Fruit fly (Drosophila melanogaster) whole organism, embryonic: ENCODE data around the gene CG42847.

Experiments used
- Atf-2 ChIP-seq: fragments of 200-800 bp; sonication (Bioruptor generic); optimal IDR thresholded peaks from 2 replicates; lab custom pipeline; 2016; ENCODE audit warnings: missing biosample characterization, missing genetic modification characterization
- Atf6 ChIP-seq: fragments of 200-800 bp; sonication (Bioruptor generic); IDR thresholded peaks from 2 replicates; pipeline ENCODE4 v1.3.6; 2022; ENCODE audit warnings: missing biosample characterization, missing genetic modification characterization
- CG10147 ChIP-seq: fragments of 200-800 bp; sonication (Bioruptor generic); optimal IDR thresholded peaks from 2 replicates; lab custom pipeline; 2019; ENCODE audit warnings: missing biosample characterization, mild to moderate bottlenecking, missing genetic modification characterization, moderate library complexity
- CG11247 ChIP-seq: fragments of 200-800 bp; sonication (Bioruptor generic); IDR thresholded peaks from 2 replicates; pipeline ENCODE4 v1.3.6; 2022; ENCODE audit warnings: missing biosample characterization, missing genetic modification characterization
- CG11504 ChIP-seq: fragments of 200-800 bp; sonication (Bioruptor generic); optimal IDR thresholded peaks from 3 replicates; lab custom pipeline; 2019; ENCODE audit warnings: missing biosample characterization, mild to moderate bottlenecking, missing genetic modification characterization, moderate library complexity
- CG11560 ChIP-seq: fragments of 200-800 bp; sonication (Bioruptor generic); IDR thresholded peaks from 3 replicates; pipeline ENCODE4 v1.3.6; 2022; ENCODE audit warnings: missing biosample characterization, missing genetic modification characterization
- CG11696 ChIP-seq: fragments of 200-800 bp; sonication (Bioruptor generic); IDR thresholded peaks from 2 replicates; pipeline ENCODE4 v1.3.6; 2022; ENCODE audit warnings: missing biosample characterization, missing genetic modification characterization
- CG12219 ChIP-seq: fragments of 200-800 bp; sonication (Bioruptor generic); optimal IDR thresholded peaks from 3 replicates; lab custom pipeline; 2018; ENCODE audit warnings: missing biosample characterization, mild to moderate bottlenecking, missing genetic modification characterization
- CG12236 ChIP-seq: fragments of 200-800 bp; sonication (Bioruptor generic); optimal IDR thresholded peaks from 2 replicates; lab custom pipeline; 2016; ENCODE audit warnings: missing biosample characterization, missing genetic modification characterization
- CG13424 ChIP-seq: fragments of 200-800 bp; sonication (Bioruptor generic); optimal IDR thresholded peaks from 2 replicates; lab custom pipeline; 2019; ENCODE audit warnings: missing biosample characterization, mild to moderate bottlenecking, missing genetic modification characterization, moderate library complexity
- CG14667 ChIP-seq: fragments of 200-800 bp; sonication (Bioruptor generic); IDR thresholded peaks from 2 replicates; pipeline ENCODE4 v1.3.6; 2022; ENCODE audit warnings: missing biosample characterization, missing genetic modification characterization
- CG16863 ChIP-seq: fragments of 200-800 bp; sonication (Bioruptor generic); optimal IDR thresholded peaks from 3 replicates; lab custom pipeline; 2016; ENCODE audit warnings: missing biosample characterization, missing genetic modification characterization
- CG17385 ChIP-seq: fragments of 200-800 bp; sonication (Bioruptor generic); optimal IDR thresholded peaks from 3 replicates; lab custom pipeline; 2018; ENCODE audit warnings: missing biosample characterization, mild to moderate bottlenecking, missing genetic modification characterization
- CG18599 ChIP-seq: fragments of 200-800 bp; sonication (Bioruptor generic); optimal IDR thresholded peaks from 3 replicates; lab custom pipeline; 2017; ENCODE audit warnings: missing biosample characterization, missing genetic modification characterization, mild to moderate bottlenecking, moderate library complexity, missing genetic modification reagents
- CG2120 ChIP-seq: fragments of 200-800 bp; sonication (Bioruptor generic); optimal IDR thresholded peaks from 3 replicates; lab custom pipeline; 2016; ENCODE audit warnings: missing biosample characterization, missing genetic modification characterization
- CG2712 ChIP-seq: fragments of 200-800 bp; optimal IDR thresholded peaks from 3 replicates; lab custom pipeline; 2019; ENCODE audit warnings: missing biosample characterization, mild to moderate bottlenecking, missing genetic modification characterization, moderate library complexity
- CG3065 ChIP-seq: fragments of 200-800 bp; sonication (Bioruptor generic); optimal IDR thresholded peaks from 2 replicates; lab custom pipeline; 2016; ENCODE audit warnings: missing biosample characterization, missing genetic modification characterization
- CG31388 ChIP-seq: fragments of 200-800 bp; sonication (Bioruptor generic); optimal IDR thresholded peaks from 2 replicates; lab custom pipeline; 2016; ENCODE audit warnings: missing biosample characterization, missing genetic modification characterization
- CG42726 ChIP-seq: fragments of 200-800 bp; sonication (Bioruptor generic); IDR thresholded peaks from 2 replicates; pipeline ENCODE4 v1.3.6; 2022; ENCODE audit warnings: missing biosample characterization, missing genetic modification characterization; ENCODE audit not compliant: partially characterized antibody
- CG4820 ChIP-seq: fragments of 200-800 bp; sonication (Bioruptor generic); optimal IDR thresholded peaks from 3 replicates; lab custom pipeline; 2016; ENCODE audit warnings: missing biosample characterization, missing genetic modification characterization
- CG6175 ChIP-seq: fragments of 200-800 bp; sonication (Bioruptor generic); IDR thresholded peaks from 3 replicates; pipeline ENCODE4 v1.3.6; 2022; ENCODE audit warnings: missing biosample characterization, missing genetic modification characterization
- CG6689 ChIP-seq: fragments of 200-800 bp; sonication (Bioruptor generic); IDR thresholded peaks from 2 replicates; pipeline ENCODE4 v1.3.6; 2022; ENCODE audit warnings: missing biosample characterization, missing genetic modification characterization
- CG7928 ChIP-seq: fragments of 200-800 bp; sonication (Bioruptor generic); optimal IDR thresholded peaks from 2 replicates; lab custom pipeline; 2017; ENCODE audit warnings: missing biosample characterization, mild to moderate bottlenecking, missing genetic modification characterization
- Dad ChIP-seq: fragments of 200-800 bp; sonication (Bioruptor generic); optimal IDR thresholded peaks from 3 replicates; lab custom pipeline; 2016; ENCODE audit warnings: missing biosample characterization, missing genetic modification characterization
- Dip3 ChIP-seq: fragments of 200-800 bp; sonication (Bioruptor generic); optimal IDR thresholded peaks from 3 replicates; lab custom pipeline; 2016; ENCODE audit warnings: missing biosample characterization, missing genetic modification characterization
- E2f1 ChIP-seq: fragments of 200-800 bp; sonication (Bioruptor generic); IDR thresholded peaks from 2 replicates; pipeline ENCODE4 v1.3.6; 2022; ENCODE audit warnings: missing biosample characterization, missing genetic modification characterization
- Ets65A ChIP-seq: fragments of 200-800 bp; sonication (Bioruptor generic); peaks from one replicate; lab custom pipeline; 2016; ENCODE audit warnings: missing biosample characterization, missing genetic modification characterization
- Fer2 ChIP-seq: fragments of 200-800 bp; sonication (Bioruptor generic); optimal IDR thresholded peaks from 2 replicates; lab custom pipeline; 2018; ENCODE audit warnings: missing biosample characterization, mild to moderate bottlenecking, missing genetic modification characterization, moderate library complexity
- HHEX ChIP-seq: fragments of 200-800 bp; sonication (Bioruptor generic); optimal IDR thresholded peaks from 3 replicates; lab custom pipeline; 2017; ENCODE audit warnings: missing biosample characterization, mild to moderate bottlenecking, missing genetic modification characterization, missing genetic modification reagents
- Hey ChIP-seq: fragments of 200-800 bp; sonication (Bioruptor generic); optimal IDR thresholded peaks from 3 replicates; lab custom pipeline; 2018; ENCODE audit warnings: missing biosample characterization, mild to moderate bottlenecking, missing genetic modification characterization
- Lpt ChIP-seq: fragments of >200 bp; optimal IDR thresholded peaks from 2 replicates; lab custom pipeline; 2018; ENCODE audit warnings: missing biosample characterization, missing genetic modification characterization
- NC2α ChIP-seq: fragments of 200-800 bp; sonication (Bioruptor generic); optimal IDR thresholded peaks from 2 replicates; lab custom pipeline; 2016; ENCODE audit warnings: missing biosample characterization, missing genetic modification characterization
- NC2β ChIP-seq: fragments of 200-800 bp; sonication (Bioruptor generic); optimal IDR thresholded peaks from 2 replicates; lab custom pipeline; 2016; ENCODE audit warnings: missing biosample characterization, missing genetic modification characterization
- Nf-YC ChIP-seq: fragments of 200-800 bp; optimal IDR thresholded peaks from 3 replicates; lab custom pipeline; 2019; ENCODE audit warnings: missing biosample characterization, mild to moderate bottlenecking, missing genetic modification characterization, moderate library complexity
- Rx ChIP-seq: fragments of 200-800 bp; sonication (Bioruptor generic); IDR thresholded peaks from 2 replicates; pipeline ENCODE4 v1.3.6; 2022; ENCODE audit warnings: missing biosample characterization, missing genetic modification characterization
- Stat92E ChIP-seq, 3 experiments: fragments of >200 bp in 2 of 3; fragments of 200-800 bp in 1 of 3; sonication (Bioruptor generic) in 1 of 3; optimal IDR thresholded peaks; 2 replicates each; lab custom pipeline; 2017 to 2019; ENCODE audit warnings: missing biosample characterization in 3 of 3, missing genetic modification characterization in 3 of 3, mild to moderate bottlenecking in 1 of 3, moderate library complexity in 1 of 3
- Trl ChIP-seq, 3 experiments: fragments of >200 bp in 2 of 3; fragments of 200-800 bp in 1 of 3; sonication (Bioruptor generic) in 1 of 3; optimal IDR thresholded peaks; 2 replicates in 1 of 3; 3 replicates in 2 of 3; lab custom pipeline; 2016 to 2017; ENCODE audit warnings: missing biosample characterization in 1 of 3, missing genetic modification characterization in 1 of 3
- cato ChIP-seq: fragments of 200-800 bp; sonication (Bioruptor generic); optimal IDR thresholded peaks from 2 replicates; lab custom pipeline; 2016; ENCODE audit warnings: missing biosample characterization, missing genetic modification characterization, borderline replicate concordance
- dan ChIP-seq: fragments of 200-800 bp; sonication (Bioruptor generic); IDR thresholded peaks from 2 replicates; pipeline ENCODE4 v1.3.6; 2022; ENCODE audit warnings: missing biosample characterization, missing genetic modification characterization
- ems ChIP-seq: fragments of 200-800 bp; sonication (Bioruptor generic); optimal IDR thresholded peaks from 3 replicates; lab custom pipeline; 2016; ENCODE audit warnings: missing biosample characterization, missing genetic modification characterization
- ham ChIP-seq: fragments of 200-800 bp; sonication (Bioruptor generic); IDR thresholded peaks from 2 replicates; pipeline ENCODE4 v1.3.6; 2022; ENCODE audit warnings: missing biosample characterization, missing genetic modification characterization
- lola ChIP-seq, 3 experiments: fragments of >200 bp in 2 of 3; fragments of 200-800 bp in 1 of 3; sonication (Bioruptor generic) in 1 of 3; optimal IDR thresholded peaks; 2 replicates each; lab custom pipeline; 2017 to 2019; ENCODE audit warnings: missing biosample characterization in 3 of 3, missing genetic modification characterization in 3 of 3, mild to moderate bottlenecking in 1 of 3, moderate library complexity in 1 of 3
- mirr ChIP-seq: fragments of 200-800 bp; sonication (Bioruptor generic); optimal IDR thresholded peaks from 3 replicates; lab custom pipeline; 2018; ENCODE audit warnings: missing biosample characterization, mild to moderate bottlenecking, missing genetic modification characterization
- mld ChIP-seq: fragments of 200-800 bp; sonication (Bioruptor generic); IDR thresholded peaks from 3 replicates; pipeline ENCODE4 v1.3.6; 2022; ENCODE audit warnings: missing biosample characterization, missing genetic modification characterization; ENCODE audit not compliant: partially characterized antibody
- nom ChIP-seq: fragments of 200-800 bp; sonication (Bioruptor generic); optimal IDR thresholded peaks from 2 replicates; lab custom pipeline; 2017; ENCODE audit warnings: missing biosample characterization, missing genetic modification characterization, mild to moderate bottlenecking, moderate library complexity, missing genetic modification reagents
- pb ChIP-seq: fragments of 200-800 bp; sonication (Bioruptor generic); optimal IDR thresholded peaks from 3 replicates; lab custom pipeline; 2016; ENCODE audit warnings: missing biosample characterization, missing genetic modification characterization
- row ChIP-seq: fragments of 200-800 bp; sonication (Bioruptor generic); IDR thresholded peaks from 3 replicates; pipeline ENCODE4 v1.3.6; 2022; ENCODE audit warnings: missing biosample characterization, missing genetic modification characterization
- run ChIP-seq: fragments of 200-800 bp; sonication (Bioruptor generic); optimal IDR thresholded peaks from 3 replicates; lab custom pipeline; 2018; ENCODE audit warnings: missing biosample characterization, mild to moderate bottlenecking, missing genetic modification characterization
- so ChIP-seq: fragments of 200-800 bp; sonication (Bioruptor generic); IDR thresholded peaks from 3 replicates; pipeline ENCODE4 v1.3.6; 2022; ENCODE audit warnings: missing biosample characterization, missing genetic modification characterization
- zen ChIP-seq: fragments of 200-800 bp; sonication (Bioruptor generic); optimal IDR thresholded peaks from 3 replicates; lab custom pipeline; 2018; ENCODE audit warnings: missing biosample characterization, mild to moderate bottlenecking, missing genetic modification characterization, moderate library complexity
- zfh1 ChIP-seq: fragments of 200-800 bp; sonication (Bioruptor generic); IDR thresholded peaks from 3 replicates; pipeline ENCODE4 v1.3.6; 2022; ENCODE audit warnings: missing biosample characterization, missing genetic modification characterization

Gene CG42847

DNA sequence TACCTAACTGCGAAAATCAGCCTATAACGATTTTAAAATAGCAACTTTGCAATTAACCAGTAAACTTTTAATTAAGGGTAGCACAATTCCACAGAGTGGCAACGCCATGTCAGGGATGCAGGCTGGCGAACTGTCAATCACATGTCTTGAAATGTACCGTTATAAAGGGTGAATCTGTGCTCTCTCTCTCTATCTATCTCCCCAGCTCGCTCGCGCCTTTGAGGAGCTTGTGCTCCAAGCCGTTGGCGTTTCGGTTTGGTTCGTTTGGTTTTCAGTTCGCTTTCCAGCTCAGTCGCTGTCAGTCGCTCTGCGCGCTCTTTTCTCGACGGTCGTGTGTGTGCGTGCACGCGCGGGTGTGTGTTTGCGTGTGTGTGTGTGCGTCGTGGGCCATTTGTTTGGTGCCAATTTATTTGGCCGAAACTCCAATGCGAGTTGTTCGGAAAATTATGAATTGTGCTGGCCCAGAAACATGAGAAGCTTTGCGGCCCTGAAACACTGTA is 9.6 kb downstream of the CG42847 start, which contains the start of gene numb (continued):
- no peak for TF ChIP-seq CG17385 (GFP tag; lab: Kevin White, UChicago)
- TF ChIP-seq so (GFP tag; lab: Robert Waterston, UW), result no peak
- TF ChIP-seq run (tag; lab: Kevin White, UChicago), result no peak
- TF ChIP-seq E2f1 (GFP tag; lab: Robert Waterston, UW), result no peak; the same call in 1 of the 2 replicates
- no peak for TF ChIP-seq Stat92E (GFP tag; optimal IDR thresholded peaks at IDR 0.05; lab: Kevin White, UChicago)
- TF ChIP-seq CG7928 (GFP tag; lab: Kevin White, UChicago), result peak; percentile 84
- no peak for TF ChIP-seq CG4820 (GFP tag; lab: Kevin White, UChicago)
- TF ChIP-seq Fer2 (tag; lab: Kevin White, UChicago), result no peak
- no peak for TF ChIP-seq Dad
- TF ChIP-seq CG13424, result no peak
- no peak for TF ChIP-seq CG18599
- no peak for TF ChIP-seq CG6175
- no peak for TF ChIP-seq CG3065 (GFP tag; lab: Kevin White, UChicago)
- no peak for TF ChIP-seq CG12236 (GFP tag; lab: Kevin White, UChicago)
- TF ChIP-seq HHEX (GFP tag; lab: Kevin White, UChicago), result peak; percentile 16
- peak; percentile 43; the same call in 2 of the 3 replicates for TF ChIP-seq row (GFP tag; lab: Robert Waterston, UW)
- TF ChIP-seq CG14667, result no peak
- TF ChIP-seq CG11504 (tag; lab: Kevin White, UChicago), result peak; percentile 3
- TF ChIP-seq cato, result no peak
- TF ChIP-seq CG11560 (tag; lab: Robert Waterston, UW), result no peak
- no peak for TF ChIP-seq Lpt (GFP tag; lab: Kevin White, UChicago)
- no peak for TF ChIP-seq CG12219 (GFP tag; lab: Kevin White, UChicago)
- TF ChIP-seq pb (GFP tag; lab: Kevin White, UChicago), result no peak
- no peak for TF ChIP-seq CG16863 (GFP tag; lab: Kevin White, UChicago)
- TF ChIP-seq Nf-YC, result peak; percentile 40
- TF ChIP-seq NC2β (GFP tag; lab: Kevin White, UChicago), result no peak
- TF ChIP-seq CG2712 (tag; lab: Kevin White, UChicago), result no peak
- no peak for TF ChIP-seq CG6689 (GFP tag; lab: Robert Waterston, UW)
- no peak for TF ChIP-seq ham (GFP tag; lab: Robert Waterston, UW)
- TF ChIP-seq nom, result no peak
- TF ChIP-seq NC2α, result no peak
- TF ChIP-seq Atf-2, result no peak
- TF ChIP-seq mirr (GFP tag; lab: Kevin White, UChicago), result peak; percentile 32
- no peak for TF ChIP-seq CG31388
- TF ChIP-seq Rx (GFP tag; lab: Robert Waterston, UW), result no peak
- TF ChIP-seq Trl (optimal IDR thresholded peaks at IDR 0.05; lab: Kevin White, UChicago), result peak; percentile 59 to 83
- TF ChIP-seq Trl (GFP tag; optimal IDR thresholded peaks at IDR 0.05; lab: Kevin White, UChicago), result no peak
- TF ChIP-seq CG10147, result no peak
- no peak for TF ChIP-seq CG11696 (GFP tag; lab: Robert Waterston, UW)
- TF ChIP-seq zen, result peak; percentile 9
- TF ChIP-seq Hey (tag; lab: Kevin White, UChicago), result peak; percentile 34
- TF ChIP-seq zfh1 (GFP tag; lab: Robert Waterston, UW), result no peak
- TF ChIP-seq dan, result no peak
- TF ChIP-seq ems (GFP tag; lab: Kevin White, UChicago), result no peak
- TF ChIP-seq lola (GFP tag; optimal IDR thresholded peaks at IDR 0.05; lab: Kevin White, UChicago), result no peak
- no peak for TF ChIP-seq Ets65A (GFP tag; lab: Kevin White, UChicago)
- no peak for TF ChIP-seq CG11247 (GFP tag; lab: Robert Waterston, UW)
- no peak; the same call in 1 of the 2 replicates for TF ChIP-seq CG42726 (GFP tag; lab: Robert Waterston, UW)
- TF ChIP-seq mld, result no peak
- no peak for TF ChIP-seq Dip3 (GFP tag; lab: Kevin White, UChicago)
- TF ChIP-seq CG2120 (GFP tag; lab: Kevin White, UChicago), result no peak
- TF ChIP-seq Atf6, result no peak
